Worm (Caenorhabditis elegans) whole organism, L4 larva: ENCODE measurements around the gene R02F2.4.

Experiments used
- D1046.2 ChIP-seq: fragments of 200-800 bp; sonication (Bioruptor generic); IDR thresholded peaks from 2 replicates; pipeline ENCODE4 v1.3.6; 2022; ENCODE audit warnings: missing genetic modification characterization, missing compliant biosample characterization
- F49E8.2 ChIP-seq: sonication (generic microtip); optimal IDR thresholded peaks from 2 replicates; lab custom pipeline; 2016; ENCODE audit warnings: missing compliant biosample characterization, mild to moderate bottlenecking, missing genetic modification characterization, borderline replicate concordance
- Y105C5A.15 ChIP-seq: fragments of 200-800 bp; sonication (Bioruptor generic); IDR thresholded peaks from 2 replicates; pipeline ENCODE4 v1.3.6; 2022; ENCODE audit warnings: missing genetic modification characterization, missing compliant biosample characterization
- Y48G9A.11 ChIP-seq: fragments of 200-800 bp; sonication (Bioruptor generic); IDR thresholded peaks from 2 replicates; pipeline ENCODE4 v1.3.6; 2022; ENCODE audit warnings: missing genetic modification reagents, missing genetic modification characterization, missing compliant biosample characterization
- Y75B8A.6 ChIP-seq: fragments of 200-800 bp; sonication (Bioruptor generic); IDR thresholded peaks from 2 replicates; pipeline ENCODE4 v1.3.6; 2022; ENCODE audit warnings: missing genetic modification reagents, missing genetic modification characterization, missing compliant biosample characterization
- ZK337.2 ChIP-seq: fragments of 200-800 bp; sonication (Bioruptor generic); IDR thresholded peaks from 2 replicates; pipeline ENCODE4 v1.3.6; 2022; ENCODE audit warnings: missing genetic modification reagents, missing genetic modification characterization, missing compliant biosample characterization
- ZK546.5 ChIP-seq, 2 experiments: sonication (generic microtip); optimal IDR thresholded peaks; 2 replicates each; lab custom pipeline; 2017; ENCODE audit warnings: missing biosample characterization in 2 of 2, missing genetic modification characterization in 2 of 2
- aha-1 ChIP-seq: fragments of 150-350 bp; peaks from one replicate; lab custom pipeline; 2014; ENCODE audit warnings: missing biosample characterization, missing genetic modification characterization
- aly-2 ChIP-seq: sonication (generic microtip); optimal IDR thresholded peaks from 2 replicates; lab custom pipeline; 2018; ENCODE audit warnings: missing biosample characterization, missing genetic modification characterization
- arid-1 ChIP-seq: fragments of 200-800 bp; sonication (Bioruptor generic); conservative IDR thresholded peaks from 2 replicates; pipeline ENCODE4 v1.3.6; 2022; ENCODE audit warnings: missing genetic modification reagents, missing genetic modification characterization, missing compliant biosample characterization
- attf-4 ChIP-seq: sonication (generic microtip); optimal IDR thresholded peaks from 3 replicates; lab custom pipeline; 2017; ENCODE audit warnings: missing biosample characterization, missing genetic modification characterization
- ceh-20 ChIP-seq: fragments of 200-800 bp; sonication (Bioruptor generic); IDR thresholded peaks from 2 replicates; pipeline ENCODE4 v1.3.6; 2022; ENCODE audit warnings: missing genetic modification reagents, missing genetic modification characterization, missing compliant biosample characterization
- ces-1 ChIP-seq: fragments of 150-350 bp; sonication (generic microtip); optimal IDR thresholded peaks from 4 replicates; lab custom pipeline; 2014; ENCODE audit warnings: missing biosample characterization, missing genetic modification reagents, missing genetic modification characterization
- cey-2 ChIP-seq: sonication (generic microtip); optimal IDR thresholded peaks from 3 replicates; lab custom pipeline; 2017; ENCODE audit warnings: missing genetic modification characterization, mild to moderate bottlenecking, missing compliant biosample characterization, antibody characterized with exemption, borderline replicate concordance; ENCODE audit not compliant: insufficient read depth
- daf-12 ChIP-seq: fragments of 150-350 bp; optimal IDR thresholded peaks from 2 replicates; lab custom pipeline; 2014; ENCODE audit warnings: missing biosample characterization, missing genetic modification reagents, missing genetic modification characterization
- daf-8 ChIP-seq: fragments of 200-800 bp; sonication (Bioruptor generic); IDR thresholded peaks from 2 replicates; pipeline ENCODE4 v1.3.6; 2022; ENCODE audit warnings: missing genetic modification characterization, missing compliant biosample characterization
- dmd-6 ChIP-seq: fragments of 200-800 bp; sonication (Bioruptor generic); IDR thresholded peaks from 2 replicates; pipeline ENCODE4 v1.3.6; 2022; ENCODE audit warnings: missing genetic modification reagents, missing genetic modification characterization, missing compliant biosample characterization
- dmd-9 ChIP-seq: fragments of 200-800 bp; sonication (Bioruptor generic); IDR thresholded peaks from 2 replicates; pipeline ENCODE4 v1.3.6; 2022; ENCODE audit warnings: missing genetic modification reagents, missing genetic modification characterization, missing compliant biosample characterization
- dve-1 ChIP-seq: sonication (generic microtip); optimal IDR thresholded peaks from 2 replicates; lab custom pipeline; 2017; ENCODE audit warnings: antibody characterized with exemption, mild to moderate bottlenecking, missing genetic modification characterization, missing compliant biosample characterization; ENCODE audit not compliant: insufficient read depth
- egl-43 ChIP-seq: fragments of 200-800 bp; sonication (Bioruptor generic); IDR thresholded peaks from 2 replicates; pipeline ENCODE4 v1.3.6; 2022; ENCODE audit warnings: missing genetic modification reagents, missing genetic modification characterization, missing compliant biosample characterization
- gei-8 ChIP-seq: fragments of 200-800 bp; sonication (Bioruptor generic); optimal IDR thresholded peaks from 2 replicates; lab custom pipeline; 2018; ENCODE audit warnings: mild to moderate bottlenecking, missing genetic modification characterization, missing compliant biosample characterization
- hmg-1.1 ChIP-seq: fragments of 200-800 bp; sonication (Bioruptor generic); IDR thresholded peaks from 2 replicates; pipeline ENCODE4 v1.3.6; 2022; ENCODE audit warnings: missing genetic modification reagents, missing genetic modification characterization, missing compliant biosample characterization
- lsy-2 ChIP-seq, 2 experiments: fragments of 150-350 bp in 1 of 2; sonication (generic microtip) in 1 of 2; optimal IDR thresholded peaks; 2 replicates each; lab custom pipeline; 2014 to 2017; ENCODE audit warnings: missing biosample characterization in 2 of 2, missing genetic modification characterization in 2 of 2
- madf-5 ChIP-seq, 2 experiments: fragments of 200-800 bp; sonication (Bioruptor generic); IDR thresholded peaks; 2 replicates each; pipeline ENCODE4 v1.3.6; 2022; ENCODE audit warnings: missing compliant biosample characterization in 2 of 2, missing genetic modification characterization in 2 of 2
- mes-2 ChIP-seq: sonication (generic microtip); optimal IDR thresholded peaks from 2 replicates; lab custom pipeline; 2016; ENCODE audit warnings: missing genotype, mild to moderate bottlenecking, missing genetic modification characterization, missing compliant biosample characterization; ENCODE audit not compliant: poor library complexity, severe bottlenecking
- mxl-2 ChIP-seq: fragments of 200-800 bp; sonication (Bioruptor generic); conservative IDR thresholded peaks from 2 replicates; pipeline ENCODE4 v1.3.6; 2022; ENCODE audit warnings: missing genetic modification reagents, missing genetic modification characterization, missing compliant biosample characterization
- nhr-102 ChIP-seq: sonication (generic microtip); optimal IDR thresholded peaks from 2 replicates; lab custom pipeline; 2016; ENCODE audit warnings: mild to moderate bottlenecking, missing genetic modification characterization, moderate library complexity, missing compliant biosample characterization
- nhr-11 ChIP-seq: fragments of 150-350 bp; optimal IDR thresholded peaks from 2 replicates; lab custom pipeline; 2014; ENCODE audit warnings: missing biosample characterization, missing genetic modification characterization
- nhr-111 ChIP-seq: fragments of 200-800 bp; sonication (Bioruptor generic); optimal IDR thresholded peaks from 2 replicates; lab custom pipeline; 2018; ENCODE audit warnings: mild to moderate bottlenecking, missing genetic modification characterization, missing compliant biosample characterization
- nhr-41 ChIP-seq: fragments of 200-800 bp; sonication (Bioruptor generic); IDR thresholded peaks from 2 replicates; pipeline ENCODE4 v1.3.6; 2022; ENCODE audit warnings: missing genetic modification reagents, missing genetic modification characterization, missing compliant biosample characterization
- nhr-76 ChIP-seq: fragments of 150-350 bp; optimal IDR thresholded peaks from 2 replicates; lab custom pipeline; 2014; ENCODE audit warnings: missing biosample characterization, missing genetic modification characterization
- pha-4 ChIP-seq, 2 experiments: fragments of 150-350 bp in 1 of 2; fragments of 200-800 bp in 1 of 2; sonication (Bioruptor generic) in 1 of 2; IDR thresholded peaks in 1 of 2; optimal IDR thresholded peaks in 1 of 2; 2 replicates each; pipeline versions ENCODE4 v1.3.6 to Lab custom; 2014 to 2022; ENCODE audit warnings: missing genetic modification characterization in 2 of 2, missing genetic modification reagents in 2 of 2, missing biosample characterization in 1 of 2, missing compliant biosample characterization in 1 of 2
- php-3 ChIP-seq: fragments of 200-800 bp; sonication (Bioruptor generic); IDR thresholded peaks from 2 replicates; pipeline ENCODE4 v1.3.6; 2022; ENCODE audit warnings: missing genetic modification reagents, missing genetic modification characterization, missing compliant biosample characterization
- snpc-1.2 ChIP-seq: fragments of 200-800 bp; sonication (Bioruptor generic); IDR thresholded peaks from 2 replicates; pipeline ENCODE4 v1.3.6; 2022; ENCODE audit warnings: missing genetic modification reagents, missing genetic modification characterization, missing compliant biosample characterization
- spr-1 ChIP-seq: sonication (generic microtip); optimal IDR thresholded peaks from 2 replicates; lab custom pipeline; 2016; ENCODE audit warnings: mild to moderate bottlenecking, missing genetic modification characterization, missing compliant biosample characterization
- tag-97 ChIP-seq: fragments of 200-800 bp; sonication (Bioruptor generic); IDR thresholded peaks from 2 replicates; pipeline ENCODE4 v1.3.6; 2022; ENCODE audit warnings: missing genetic modification characterization, missing compliant biosample characterization
- unc-39 ChIP-seq: sonication (generic microtip); optimal IDR thresholded peaks from 2 replicates; lab custom pipeline; 2017; ENCODE audit warnings: missing biosample characterization, missing genetic modification characterization
- zfp-2 ChIP-seq: sonication (generic microtip); optimal IDR thresholded peaks from 2 replicates; lab custom pipeline; 2016; ENCODE audit warnings: mild to moderate bottlenecking, missing genetic modification characterization, missing compliant biosample characterization
- zip-11 ChIP-seq: fragments of 200-800 bp; sonication (Bioruptor generic); IDR thresholded peaks from 2 replicates; pipeline ENCODE4 v1.3.6; 2022; ENCODE audit warnings: missing genetic modification characterization, missing compliant biosample characterization
- zip-2 ChIP-seq: fragments of 150-350 bp; optimal IDR thresholded peaks from 2 replicates; lab custom pipeline; 2014; ENCODE audit warnings: missing biosample characterization, missing genetic modification characterization

Gene R02F2.4

DNA sequence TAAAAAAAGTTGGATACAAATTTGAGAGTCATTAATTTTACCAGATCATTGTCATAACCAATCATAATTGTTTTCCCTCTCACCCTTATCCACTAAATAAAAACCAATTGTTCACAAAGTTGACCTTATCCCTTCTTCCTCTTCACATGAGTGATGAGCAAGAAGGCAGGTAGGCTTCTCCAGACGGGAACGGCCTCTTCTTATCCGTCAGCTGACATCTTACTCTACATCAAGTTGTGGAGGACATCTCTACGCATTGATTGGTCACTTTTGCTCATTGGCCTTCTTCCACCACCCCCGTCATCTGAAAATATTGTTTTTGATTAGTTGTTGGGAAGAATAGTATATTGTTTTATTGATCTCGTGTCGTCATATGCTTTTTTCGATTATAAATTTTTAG lies 2.3 kb downstream of the R02F2.4 start:
- TF ChIP-seq madf-5 (GFP tag; IDR thresholded peaks at IDR 0.05; lab: Robert Waterston, UW) (no peak), hmg-1.1 (GFP tag; lab: Robert Waterston, UW) (no peak), nhr-11 (tag; lab: Kevin White, UChicago) (no peak), snpc-1.2 (GFP tag; lab: Robert Waterston, UW) (no peak), zip-11 (GFP tag; lab: Robert Waterston, UW) (no peak), aly-2 (tag; lab: Kevin White, UChicago) (no peak), ZK546.5 (tag; optimal IDR thresholded peaks at IDR 0.05; lab: Kevin White, UChicago) (no peak), Y105C5A.15 (GFP tag; lab: Robert Waterston, UW) (no peak), F49E8.2 (tag; lab: Kevin White, UChicago) (no peak), dmd-6 (no peak), lsy-2 (tag; optimal IDR thresholded peaks at IDR 0.05; lab: Kevin White, UChicago) (no peak), daf-12 (tag; lab: Kevin White, UChicago) (no peak), spr-1 (tag; lab: Kevin White, UChicago) (no peak)

DNA sequence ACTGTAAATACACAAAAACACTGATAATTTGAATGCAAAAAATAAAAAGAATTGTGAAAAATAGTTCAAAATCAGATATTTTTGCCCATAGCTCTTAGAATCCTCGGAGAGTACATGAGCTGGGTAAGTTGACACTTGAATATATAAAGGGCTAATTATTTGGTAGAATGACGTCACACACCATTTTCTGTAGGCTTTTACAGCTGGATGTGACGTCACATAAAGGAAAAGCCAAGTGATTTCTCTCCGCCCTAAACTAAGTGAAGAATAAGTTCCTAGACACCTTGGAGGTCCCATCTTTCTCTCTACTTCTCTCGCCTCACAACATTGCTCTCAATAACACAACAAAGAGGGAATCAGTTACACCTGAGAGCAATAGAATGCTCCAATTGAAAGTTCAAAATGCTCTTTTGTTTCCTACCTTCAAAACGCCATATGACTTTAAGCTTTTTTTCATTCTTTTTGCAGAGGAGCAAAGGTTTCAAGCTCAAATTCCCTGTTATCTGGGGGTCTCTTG lies 3.1 kb downstream of the R02F2.4 start, which contains the start of gene osg-1:
TSS of gene osg-1 (plus strand) at position 467 of the 517 bp plus-strand sequence.
- no peak for TF ChIP-seq nhr-102 (tag; lab: Kevin White, UChicago)
- no peak for TF ChIP-seq zfp-2 (tag; lab: Kevin White, UChicago)
- no peak for TF ChIP-seq ces-1 (GFP tag; lab: Kevin White, UChicago)
- TF ChIP-seq mxl-2 (GFP tag; lab: Robert Waterston, UW) = no peak
- no peak for TF ChIP-seq cey-2
- TF ChIP-seq hmg-1.1 (GFP tag; lab: Robert Waterston, UW) = no peak
- no peak for TF ChIP-seq ZK337.2 (GFP tag; lab: Robert Waterston, UW)
- TF ChIP-seq gei-8 = no peak
- no peak for TF ChIP-seq zip-11 (GFP tag; lab: Robert Waterston, UW)
- no peak for TF ChIP-seq dve-1 (tag; lab: Kevin White, UChicago)
- TF ChIP-seq lsy-2 (tag; optimal IDR thresholded peaks at IDR 0.05; lab: Kevin White, UChicago) = no peak
- TF ChIP-seq Y48G9A.11 (GFP tag; lab: Robert Waterston, UW) = no peak
- TF ChIP-seq madf-5 (GFP tag; IDR thresholded peaks at IDR 0.05; lab: Robert Waterston, UW) = no peak
- TF ChIP-seq mes-2 (tag; lab: Kevin White, UChicago) = no peak
- TF ChIP-seq D1046.2 (GFP tag; lab: Robert Waterston, UW) = no peak
- TF ChIP-seq daf-8 (GFP tag; lab: Robert Waterston, UW) = no peak
- TF ChIP-seq arid-1 (GFP tag; lab: Robert Waterston, UW) = no peak

DNA sequence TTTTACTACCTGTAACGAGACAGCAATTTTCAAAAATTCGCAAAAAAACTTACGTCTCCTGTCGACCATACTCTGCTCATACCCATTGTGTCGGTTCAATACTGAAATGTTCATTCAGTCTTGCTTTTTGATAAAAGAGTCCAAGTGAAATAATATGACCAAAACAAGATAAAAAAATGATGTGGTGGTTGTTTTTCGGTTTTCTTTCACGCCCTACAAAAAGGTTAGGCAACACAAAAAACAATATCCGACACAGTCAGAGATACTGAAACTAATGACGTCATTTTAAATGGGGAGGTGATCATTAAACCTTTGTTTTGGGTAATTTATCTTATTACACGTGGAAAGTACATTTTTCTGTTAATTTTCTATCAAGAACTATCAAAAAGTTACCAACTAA lies 11.1 kb downstream of the R02F2.4 start, which contains the start of gene R02F2.8:
TSS of gene R02F2.8 (minus strand) at position 101 of the 400 bp plus-strand sequence.
- no peak for TF ChIP-seq nhr-41 (GFP tag; lab: Robert Waterston, UW)
- no peak for TF ChIP-seq nhr-76
- no peak for TF ChIP-seq php-3 (GFP tag; lab: Robert Waterston, UW)
- TF ChIP-seq attf-4 (tag; lab: Kevin White, UChicago) = no peak
- TF ChIP-seq tag-97 = no peak
- TF ChIP-seq mxl-2 (GFP tag; lab: Robert Waterston, UW) = no peak
- TF ChIP-seq aha-1 (tag; lab: Kevin White, UChicago) = no peak
- no peak for TF ChIP-seq egl-43 (GFP tag; lab: Robert Waterston, UW)
- TF ChIP-seq dmd-9 (GFP tag; lab: Robert Waterston, UW) = no peak
- no peak for TF ChIP-seq ceh-20
- no peak for TF ChIP-seq nhr-111 (GFP tag; lab: Kevin White, UChicago)
- no peak for TF ChIP-seq pha-4 (GFP tag; IDR thresholded peaks at IDR 0.05; lab: Robert Waterston, UW)
- TF ChIP-seq pha-4 (tag; optimal IDR thresholded peaks at IDR 0.05; lab: Kevin White, UChicago) = no peak
- TF ChIP-seq unc-39 (tag; lab: Kevin White, UChicago) = no peak
- TF ChIP-seq zip-2 = no peak
- TF ChIP-seq Y75B8A.6 (GFP tag; lab: Robert Waterston, UW) = no peak
- TF ChIP-seq zfp-2 (tag; lab: Kevin White, UChicago) = no peak
